Fruit fly (Drosophila melanogaster) whole organism, adult: Measurements from ENCODE around the gene CG32379.

ENCODE experiments used
- CG14711 ChIP-seq: fragments of 200-800 bp; sonication (Bioruptor generic); optimal IDR thresholded peaks from 2 replicates; lab custom pipeline; 2018; ENCODE audit warnings: missing biosample characterization, mild to moderate bottlenecking, missing genetic modification characterization, moderate library complexity
- CG5204 ChIP-seq: fragments of 200-800 bp; sonication (Bioruptor generic); optimal IDR thresholded peaks from 2 replicates; lab custom pipeline; 2016; ENCODE audit warnings: missing biosample characterization, missing genetic modification characterization
- Clk ChIP-seq: fragments of 200-800 bp; sonication (Bioruptor generic); optimal IDR thresholded peaks from 2 replicates; lab custom pipeline; 2017; ENCODE audit warnings: missing biosample characterization, missing genetic modification characterization
- Crg-1 ChIP-seq: fragments of 200-800 bp; sonication (Bioruptor generic); optimal IDR thresholded peaks from 2 replicates; lab custom pipeline; 2016; ENCODE audit warnings: missing biosample characterization, missing genetic modification characterization
- cic ChIP-seq: fragments of 200-800 bp; sonication (Bioruptor generic); optimal IDR thresholded peaks from 2 replicates; lab custom pipeline; 2017; ENCODE audit warnings: missing biosample characterization, mild to moderate bottlenecking, missing genetic modification characterization, moderate library complexity
- cnc ChIP-seq, 2 experiments: fragments of >200 bp; optimal IDR thresholded peaks; 2 replicates each; lab custom pipeline; 2017
- kay ChIP-seq: fragments of 200-800 bp; sonication (Bioruptor generic); peaks from one replicate; lab custom pipeline; 2016; ENCODE audit warnings: missing biosample characterization, missing genetic modification characterization, borderline replicate concordance
- ovo ChIP-seq: fragments of 200-800 bp; sonication (Bioruptor generic); optimal IDR thresholded peaks from 2 replicates; lab custom pipeline; 2016; ENCODE audit warnings: missing biosample characterization, missing genetic modification characterization
- pad ChIP-seq: fragments of 200-800 bp; sonication (Bioruptor generic); optimal IDR thresholded peaks from 3 replicates; lab custom pipeline; 2017; ENCODE audit warnings: missing biosample characterization, missing genetic modification characterization, mild to moderate bottlenecking, moderate library complexity, missing genetic modification reagents
- toe ChIP-seq: fragments of 200-800 bp; sonication (Bioruptor generic); optimal IDR thresholded peaks from 2 replicates; lab custom pipeline; 2016; ENCODE audit warnings: missing biosample characterization, missing genetic modification characterization

- TF ChIP-seq Crg-1 (GFP tag; lab: Kevin White, UChicago) (no peak), cic (no peak), Clk (GFP tag; lab: Kevin White, UChicago) (no peak), kay (GFP tag; lab: Kevin White, UChicago) (no peak), pad (GFP tag; lab: Kevin White, UChicago) (no peak), ovo (GFP tag; lab: Kevin White, UChicago) (no peak), toe (GFP tag; lab: Kevin White, UChicago) (no peak), CG5204 (GFP tag; lab: Kevin White, UChicago) (no peak), cnc (optimal IDR thresholded peaks at IDR 0.05; lab: Kevin White, UChicago) (no peak), CG14711 (tag; lab: Kevin White, UChicago) (no peak)
Observed at dm6 chr3L:7439305-7439704, 43.1 kb downstream of the CG32379 start, which contains the start of gene sphinx1.
